Fruit fly (Drosophila melanogaster) whole organism, embryonic: ENCODE measurements around the gene yellow-f2.

Experiments used
- Bgb ChIP-seq: fragments of 200-800 bp; sonication (Bioruptor generic); IDR thresholded peaks from 2 replicates; pipeline ENCODE4 v1.3.6; 2022; ENCODE audit warnings: missing biosample characterization, missing genetic modification characterization; ENCODE audit not compliant: partially characterized antibody
- Bteb2 ChIP-seq: fragments of 200-800 bp; sonication (Bioruptor generic); optimal IDR thresholded peaks from 2 replicates; lab custom pipeline; 2016; ENCODE audit warnings: missing biosample characterization, missing genetic modification characterization
- CG10979 ChIP-seq: fragments of 200-800 bp; sonication (Bioruptor generic); optimal IDR thresholded peaks from 2 replicates; lab custom pipeline; 2018; ENCODE audit warnings: missing biosample characterization, mild to moderate bottlenecking, missing genetic modification characterization, moderate library complexity
- CG12236 ChIP-seq: fragments of 200-800 bp; sonication (Bioruptor generic); optimal IDR thresholded peaks from 2 replicates; lab custom pipeline; 2016; ENCODE audit warnings: missing biosample characterization, missing genetic modification characterization
- CG13775 ChIP-seq: fragments of 200-800 bp; sonication (Bioruptor generic); optimal IDR thresholded peaks from 3 replicates; lab custom pipeline; 2017; ENCODE audit warnings: missing biosample characterization, mild to moderate bottlenecking, missing genetic modification characterization
- CG14014 ChIP-seq: fragments of 200-800 bp; sonication (Bioruptor generic); IDR thresholded peaks from 2 replicates; pipeline ENCODE4 v1.3.6; 2022; ENCODE audit warnings: missing biosample characterization, missing genetic modification characterization
- CG15269 ChIP-seq: fragments of 200-800 bp; sonication (Bioruptor generic); optimal IDR thresholded peaks from 2 replicates; lab custom pipeline; 2018; ENCODE audit warnings: missing biosample characterization, mild to moderate bottlenecking, missing genetic modification characterization, moderate library complexity
- CG17328 ChIP-seq: fragments of 200-800 bp; sonication (Bioruptor generic); IDR thresholded peaks from 2 replicates; pipeline ENCODE4 v1.3.6; 2022; ENCODE audit warnings: missing biosample characterization, missing genetic modification characterization
- CG18619 ChIP-seq: fragments of 200-800 bp; sonication (Bioruptor generic); optimal IDR thresholded peaks from 3 replicates; lab custom pipeline; 2017; ENCODE audit warnings: missing biosample characterization, mild to moderate bottlenecking, missing genetic modification characterization
- CG2202 ChIP-seq: fragments of 200-800 bp; sonication (Bioruptor generic); optimal IDR thresholded peaks from 2 replicates; lab custom pipeline; 2018; ENCODE audit warnings: missing biosample characterization, mild to moderate bottlenecking, missing genetic modification characterization
- CG2889 ChIP-seq: fragments of 200-800 bp; sonication (Bioruptor generic); IDR thresholded peaks from 3 replicates; pipeline ENCODE4 v1.3.6; 2022; ENCODE audit warnings: missing biosample characterization, missing genetic modification characterization
- CG31441 ChIP-seq: fragments of 200-800 bp; sonication (Bioruptor generic); IDR thresholded peaks from 2 replicates; pipeline ENCODE4 v1.3.6; 2022; ENCODE audit warnings: missing biosample characterization, missing genetic modification characterization
- CG5180 ChIP-seq: fragments of 200-800 bp; sonication (Bioruptor generic); optimal IDR thresholded peaks from 3 replicates; lab custom pipeline; 2017; ENCODE audit warnings: missing biosample characterization, missing genetic modification characterization, mild to moderate bottlenecking, moderate library complexity, missing genetic modification reagents
- CG8388 ChIP-seq: fragments of 200-800 bp; sonication (Bioruptor generic); optimal IDR thresholded peaks from 2 replicates; lab custom pipeline; 2019; ENCODE audit warnings: missing biosample characterization, mild to moderate bottlenecking, missing genetic modification characterization, moderate library complexity
- CG9817 ChIP-seq: fragments of 200-800 bp; sonication (Bioruptor generic); optimal IDR thresholded peaks from 2 replicates; lab custom pipeline; 2018; ENCODE audit warnings: missing biosample characterization, mild to moderate bottlenecking, missing genetic modification characterization, moderate library complexity
- Dbx ChIP-seq: fragments of 200-800 bp; sonication (Bioruptor generic); IDR thresholded peaks from 3 replicates; pipeline ENCODE4 v1.3.6; 2022; ENCODE audit warnings: missing biosample characterization, missing genetic modification characterization
- Dll ChIP-seq: fragments of 200-800 bp; sonication (Bioruptor generic); IDR thresholded peaks from 4 replicates; pipeline ENCODE4 v1.3.6; 2022; ENCODE audit warnings: missing biosample characterization, missing genetic modification characterization; ENCODE audit not compliant: partially characterized antibody
- Doc3 ChIP-seq: fragments of 200-800 bp; sonication (Bioruptor generic); IDR thresholded peaks from 3 replicates; pipeline ENCODE4 v1.3.6; 2022; ENCODE audit warnings: missing biosample characterization, missing genetic modification characterization; ENCODE audit not compliant: partially characterized antibody
- E2f2 ChIP-seq: fragments of 200-800 bp; sonication (Bioruptor generic); IDR thresholded peaks from 2 replicates; pipeline ENCODE4 v1.3.6; 2022; ENCODE audit warnings: missing biosample characterization, missing genetic modification characterization
- HHEX ChIP-seq: fragments of 200-800 bp; sonication (Bioruptor generic); optimal IDR thresholded peaks from 3 replicates; lab custom pipeline; 2017; ENCODE audit warnings: missing biosample characterization, mild to moderate bottlenecking, missing genetic modification characterization, missing genetic modification reagents
- HmgD ChIP-seq: fragments of 200-800 bp; sonication (Bioruptor generic); optimal IDR thresholded peaks from 3 replicates; lab custom pipeline; 2016; ENCODE audit warnings: missing biosample characterization, missing genetic modification characterization
- Kr ChIP-seq: fragments of 200-800 bp; sonication (Bioruptor generic); optimal IDR thresholded peaks from 2 replicates; lab custom pipeline; 2017; ENCODE audit warnings: missing biosample characterization, mild to moderate bottlenecking, missing genetic modification characterization
- Lim3 ChIP-seq: fragments of 200-800 bp; sonication (Bioruptor generic); IDR thresholded peaks from 2 replicates; pipeline ENCODE4 v1.3.6; 2022; ENCODE audit warnings: missing biosample characterization, missing genetic modification characterization
- Opbp ChIP-seq: fragments of 200-800 bp; sonication (Bioruptor generic); IDR thresholded peaks from 3 replicates; pipeline ENCODE4 v1.3.6; 2022; ENCODE audit warnings: missing biosample characterization, missing genetic modification characterization; ENCODE audit not compliant: partially characterized antibody
- Scr ChIP-seq: fragments of 200-800 bp; sonication (Bioruptor generic); IDR thresholded peaks from 2 replicates; pipeline ENCODE4 v1.3.6; 2022; ENCODE audit warnings: missing biosample characterization, missing genetic modification characterization; ENCODE audit not compliant: partially characterized antibody
- Sin3A ChIP-seq: fragments of >200 bp; optimal IDR thresholded peaks from 2 replicates; lab custom pipeline; 2018
- Sry-β ChIP-seq: fragments of 200-800 bp; sonication (Bioruptor generic); optimal IDR thresholded peaks from 2 replicates; lab custom pipeline; 2018; ENCODE audit warnings: missing biosample characterization, mild to moderate bottlenecking, missing genetic modification characterization, moderate library complexity
- Sry-δ ChIP-seq: fragments of 200-800 bp; sonication (Bioruptor generic); optimal IDR thresholded peaks from 2 replicates; lab custom pipeline; 2016; ENCODE audit warnings: missing biosample characterization, missing genetic modification characterization
- ab ChIP-seq: fragments of 200-800 bp; sonication (Bioruptor generic); optimal IDR thresholded peaks from 2 replicates; lab custom pipeline; 2016; ENCODE audit warnings: missing biosample characterization, missing genetic modification characterization
- chinmo ChIP-seq: fragments of 200-800 bp; sonication (Bioruptor generic); IDR thresholded peaks from 4 replicates; pipeline ENCODE4 v1.3.6; 2022; ENCODE audit warnings: missing biosample characterization, missing genetic modification characterization; ENCODE audit not compliant: partially characterized antibody
- en ChIP-seq: fragments of 200-800 bp; sonication (Bioruptor generic); optimal IDR thresholded peaks from 2 replicates; lab custom pipeline; 2016; ENCODE audit warnings: missing biosample characterization, missing genetic modification characterization
- grn ChIP-seq: fragments of 200-800 bp; sonication (Bioruptor generic); optimal IDR thresholded peaks from 3 replicates; lab custom pipeline; 2017; ENCODE audit warnings: missing biosample characterization, missing genetic modification characterization
- jing ChIP-seq: fragments of 200-800 bp; sonication (Bioruptor generic); optimal IDR thresholded peaks from 2 replicates; lab custom pipeline; 2018; ENCODE audit warnings: missing biosample characterization, mild to moderate bottlenecking, missing genetic modification characterization
- kni ChIP-seq: fragments of 200-800 bp; sonication (Bioruptor generic); optimal IDR thresholded peaks from 3 replicates; lab custom pipeline; 2017; ENCODE audit warnings: mild to moderate bottlenecking, missing biosample characterization, missing genetic modification reagents, missing genetic modification characterization
- mld ChIP-seq: fragments of 200-800 bp; sonication (Bioruptor generic); IDR thresholded peaks from 3 replicates; pipeline ENCODE4 v1.3.6; 2022; ENCODE audit warnings: missing biosample characterization, missing genetic modification characterization; ENCODE audit not compliant: partially characterized antibody
- oc ChIP-seq: fragments of 200-800 bp; sonication (Bioruptor generic); optimal IDR thresholded peaks from 2 replicates; lab custom pipeline; 2018; ENCODE audit warnings: missing biosample characterization, mild to moderate bottlenecking, missing genetic modification characterization, moderate library complexity
- pzg ChIP-seq: fragments of 200-800 bp; sonication (Bioruptor generic); optimal IDR thresholded peaks from 3 replicates; lab custom pipeline; 2018; ENCODE audit warnings: missing biosample characterization, mild to moderate bottlenecking, missing genetic modification characterization, moderate library complexity
- scrt ChIP-seq: fragments of 200-800 bp; sonication (Bioruptor generic); optimal IDR thresholded peaks from 2 replicates; lab custom pipeline; 2018; ENCODE audit warnings: missing biosample characterization, mild to moderate bottlenecking, missing genetic modification characterization, moderate library complexity
- sd ChIP-seq: fragments of 200-800 bp; sonication (Bioruptor generic); optimal IDR thresholded peaks from 3 replicates; lab custom pipeline; 2018; ENCODE audit warnings: missing biosample characterization, mild to moderate bottlenecking, missing genetic modification characterization, moderate library complexity
- sens ChIP-seq: fragments of 200-800 bp; sonication (Bioruptor generic); peaks from one replicate; lab custom pipeline; 2016; ENCODE audit warnings: missing biosample characterization, missing genetic modification characterization
- tll ChIP-seq, 2 experiments: fragments of 200-800 bp in 1 of 2; fragments of >200 bp in 1 of 2; sonication (Bioruptor generic) in 1 of 2; optimal IDR thresholded peaks; 2 replicates each; lab custom pipeline; 2017 to 2019; ENCODE audit warnings: missing biosample characterization in 2 of 2, missing genetic modification characterization in 2 of 2, mild to moderate bottlenecking in 1 of 2, moderate library complexity in 1 of 2
- wdn ChIP-seq: fragments of 200-800 bp; sonication (Bioruptor generic); IDR thresholded peaks from 2 replicates; pipeline ENCODE4 v1.3.6; 2022; ENCODE audit warnings: missing biosample characterization, missing genetic modification characterization
- wek ChIP-seq: fragments of 200-800 bp; sonication (Bioruptor generic); optimal IDR thresholded peaks from 3 replicates; lab custom pipeline; 2018; ENCODE audit warnings: missing biosample characterization, mild to moderate bottlenecking, missing genetic modification characterization, moderate library complexity

yellow-f2 gene

dm6 chr3R:13012990-13013389 is 18.0 kb upstream of the yellow-f2 start (continued):
- TF ChIP-seq CG14014 (GFP tag; lab: Robert Waterston, UW): no peak
- TF ChIP-seq chinmo (GFP tag; lab: Robert Waterston, UW): peak; percentile 4; the same call in 1 of the 4 replicates
- TF ChIP-seq CG9817 (tag; lab: Kevin White, UChicago): no peak
- TF ChIP-seq sens (GFP tag; lab: Kevin White, UChicago): peak; percentile 46
- peak; percentile 18 for TF ChIP-seq CG5180 (GFP tag; lab: Kevin White, UChicago)
- no peak for TF ChIP-seq tll (GFP tag; optimal IDR thresholded peaks at IDR 0.05; lab: Kevin White, UChicago)
- no peak for TF ChIP-seq Sry-δ
- no peak for TF ChIP-seq CG15269 (tag; lab: Kevin White, UChicago)
- TF ChIP-seq ab (GFP tag; lab: Kevin White, UChicago): no peak
- 0 out of 2 replicates have a peak, but pooled peaks have one; percentile 24 for TF ChIP-seq wdn (GFP tag; lab: Robert Waterston, UW)
- TF ChIP-seq CG13775 (GFP tag; lab: Kevin White, UChicago): no peak
- TF ChIP-seq sd: peak; percentile 43
- TF ChIP-seq Doc3: no peak
- no peak for TF ChIP-seq CG10979 (tag; lab: Kevin White, UChicago)
- peak; percentile 22; the same call in 1 of the 2 replicates for TF ChIP-seq Scr
- TF ChIP-seq Dbx (GFP tag; lab: Robert Waterston, UW): 0 out of 3 replicates have a peak, but pooled peaks have one; percentile 39
- no peak for TF ChIP-seq CG12236 (GFP tag; lab: Kevin White, UChicago)
- no peak for TF ChIP-seq en (GFP tag; lab: Kevin White, UChicago)
- TF ChIP-seq Lim3 (GFP tag; lab: Robert Waterston, UW): no peak
- no peak for TF ChIP-seq CG2889 (GFP tag; lab: Robert Waterston, UW)
- no peak for TF ChIP-seq E2f2 (GFP tag; lab: Robert Waterston, UW)
- no peak for TF ChIP-seq wek
- no peak for TF ChIP-seq HHEX (GFP tag; lab: Kevin White, UChicago)
- no peak for TF ChIP-seq CG17328 (GFP tag; lab: Robert Waterston, UW)
- no peak for TF ChIP-seq CG18619 (GFP tag; lab: Kevin White, UChicago)
- 0 out of 3 replicates have a peak, but pooled peaks have one; percentile 24 for TF ChIP-seq Opbp (GFP tag; lab: Robert Waterston, UW)
- TF ChIP-seq CG8388: no peak
- no peak for TF ChIP-seq Dll (GFP tag; lab: Robert Waterston, UW)
- no peak for TF ChIP-seq jing (GFP tag; lab: Kevin White, UChicago)
- no peak for TF ChIP-seq Sry-β (GFP tag; lab: Kevin White, UChicago)
- no peak for TF ChIP-seq Bgb (GFP tag; lab: Robert Waterston, UW)
- no peak for TF ChIP-seq HmgD (GFP tag; lab: Kevin White, UChicago)
- TF ChIP-seq Sin3A: no peak
- TF ChIP-seq oc: no peak
- no peak for TF ChIP-seq CG31441 (GFP tag; lab: Robert Waterston, UW)
- TF ChIP-seq grn (GFP tag; lab: Kevin White, UChicago): no peak
- no peak for TF ChIP-seq scrt (GFP tag; lab: Kevin White, UChicago)
- TF ChIP-seq mld (GFP tag; lab: Robert Waterston, UW): no peak
- TF ChIP-seq CG2202 (tag; lab: Kevin White, UChicago): no peak
- TF ChIP-seq Bteb2 (GFP tag; lab: Kevin White, UChicago): no peak
- peak; percentile 24 for TF ChIP-seq kni (GFP tag; lab: Kevin White, UChicago)
- no peak for TF ChIP-seq Kr (GFP tag; lab: Kevin White, UChicago)
- TF ChIP-seq pzg (GFP tag; lab: Kevin White, UChicago): no peak
